Worm (Caenorhabditis elegans) whole organism, midembryonic: ENCODE results near the gene mans-2.

Source experiments
- cog-1 ChIP-seq: sonication (generic microtip); optimal IDR thresholded peaks from 2 replicates; lab custom pipeline; 2016; ENCODE audit warnings: missing genetic modification characterization, missing compliant biosample characterization
- flt-1 ChIP-seq: fragments of 200-800 bp; sonication (Bioruptor generic); IDR thresholded peaks from 2 replicates; pipeline ENCODE4 v1.3.6; 2022; ENCODE audit warnings: missing genetic modification characterization, missing compliant biosample characterization
- med-1 ChIP-seq: sonication (generic microtip); optimal IDR thresholded peaks from 2 replicates; lab custom pipeline; 2017; ENCODE audit warnings: missing genetic modification characterization, mild to moderate bottlenecking, missing compliant biosample characterization, antibody characterized with exemption, missing genetic modification reagents; ENCODE audit not compliant: insufficient read depth
- ref-1 ChIP-seq: fragments of 200-800 bp; sonication (Bioruptor generic); conservative IDR thresholded peaks from 2 replicates; pipeline ENCODE4 v1.3.6; 2022; ENCODE audit warnings: missing genetic modification reagents, missing genetic modification characterization, missing compliant biosample characterization
- tab-1 ChIP-seq: fragments of 200-800 bp; sonication (Bioruptor generic); IDR thresholded peaks from 2 replicates; pipeline ENCODE4 v1.3.6; 2022; ENCODE audit warnings: missing genetic modification characterization, missing compliant biosample characterization
- ztf-23 ChIP-seq: fragments of 200-800 bp; sonication (Bioruptor generic); IDR thresholded peaks from 2 replicates; pipeline ENCODE4 v1.3.6; 2022; ENCODE audit warnings: missing genetic modification reagents, missing genetic modification characterization, missing compliant biosample characterization

DNA sequence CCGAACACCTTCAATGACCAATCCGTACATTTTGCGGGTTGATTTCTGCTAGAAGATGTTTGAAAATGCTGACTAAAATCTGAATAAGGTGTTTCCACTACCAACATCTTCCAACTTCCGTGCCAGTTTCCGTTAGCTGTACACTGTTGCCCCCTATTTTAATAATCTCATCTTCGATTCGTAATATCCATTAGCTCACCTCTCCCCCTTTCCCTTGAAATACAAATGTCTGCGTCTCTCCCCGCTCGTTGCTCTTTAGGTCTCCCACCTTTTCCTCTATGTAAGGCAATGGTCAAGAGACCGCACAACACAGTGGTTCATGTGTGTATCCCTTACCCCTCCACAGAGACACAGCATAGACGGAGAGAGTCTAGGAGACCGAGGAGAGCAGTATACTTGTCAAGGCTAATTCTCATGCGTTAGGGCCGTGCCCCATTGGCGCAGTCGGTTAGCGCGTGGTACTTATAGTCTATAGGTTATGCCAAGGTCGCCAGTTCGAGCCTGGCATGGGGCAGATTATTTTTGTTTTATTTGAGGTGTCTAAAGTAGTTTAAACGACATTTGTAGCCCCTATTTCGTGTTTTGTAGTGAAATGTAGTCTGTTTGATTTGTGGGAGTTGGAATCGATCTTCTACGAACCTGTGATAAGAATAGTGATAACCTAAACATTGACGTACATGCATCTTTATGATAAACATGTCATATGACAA lies 16.6 kb upstream of the mans-2 start, which contains the start of gene gcy-33:
- TF ChIP-seq ztf-23, result peak; percentile 97
- TF ChIP-seq tab-1, result peak; percentile 99
- TF ChIP-seq flt-1 (GFP tag; lab: Robert Waterston, UW), result peak; percentile 98
- TF ChIP-seq cog-1 (tag; lab: Kevin White, UChicago), result peak; percentile 85
- TF ChIP-seq ref-1 (GFP tag; lab: Robert Waterston, UW), result peak; percentile 97
- peak; percentile 88 for TF ChIP-seq med-1 (GFP tag; lab: Kevin White, UChicago)
